Worm (Caenorhabditis elegans) whole organism, young adult: ENCODE measurements around the gene Y39A1A.31.

ENCODE experiments used
- B0261.1 ChIP-seq: sonication (generic microtip); optimal IDR thresholded peaks from 2 replicates; lab custom pipeline; 2016; ENCODE audit warnings: mild to moderate bottlenecking, missing genetic modification characterization, moderate library complexity, missing compliant biosample characterization
- B0336.3 ChIP-seq: fragments of 200-800 bp; sonication (Bioruptor generic); IDR thresholded peaks from 2 replicates; pipeline ENCODE4 v1.3.6; 2022; ENCODE audit warnings: missing genetic modification characterization, missing compliant biosample characterization
- C17E4.6 ChIP-seq: fragments of 200-800 bp; sonication (Bioruptor generic); IDR thresholded peaks from 2 replicates; pipeline ENCODE4 v1.3.6; 2022; ENCODE audit warnings: missing genetic modification reagents, missing genetic modification characterization, missing compliant biosample characterization
- F10E7.11 ChIP-seq: sonication (generic microtip); optimal IDR thresholded peaks from 2 replicates; lab custom pipeline; 2017; ENCODE audit warnings: mild to moderate bottlenecking, missing genetic modification characterization, moderate library complexity, missing compliant biosample characterization
- F23B12.7 ChIP-seq: sonication (generic microtip); optimal IDR thresholded peaks from 2 replicates; lab custom pipeline; 2017; ENCODE audit warnings: missing genetic modification characterization, mild to moderate bottlenecking, missing compliant biosample characterization, antibody characterized with exemption, moderate library complexity; ENCODE audit not compliant: insufficient read depth
- F33H1.4 ChIP-seq: fragments of 200-800 bp; sonication (Bioruptor generic); IDR thresholded peaks from 2 replicates; pipeline ENCODE4 v1.3.6; 2022; ENCODE audit warnings: missing genetic modification reagents, missing genetic modification characterization, missing compliant biosample characterization
- F37B4.10 ChIP-seq: fragments of 200-800 bp; sonication (Bioruptor generic); IDR thresholded peaks from 2 replicates; pipeline ENCODE4 v1.3.6; 2022; ENCODE audit warnings: missing genetic modification characterization, missing compliant biosample characterization
- K11D2.4 ChIP-seq: fragments of 200-800 bp; sonication (Bioruptor generic); IDR thresholded peaks from 2 replicates; pipeline ENCODE4 v1.3.6; 2022; ENCODE audit warnings: missing genetic modification reagents, missing genetic modification characterization, missing compliant biosample characterization
- T26A5.8 ChIP-seq: sonication (generic microtip); optimal IDR thresholded peaks from 2 replicates; lab custom pipeline; 2016; ENCODE audit warnings: missing genetic modification characterization, missing compliant biosample characterization
- Y53G8AR.9 ChIP-seq: fragments of 200-800 bp; sonication (Bioruptor generic); conservative IDR thresholded peaks from 2 replicates; pipeline ENCODE4 v1.3.6; 2022; ENCODE audit warnings: missing genetic modification reagents, missing genetic modification characterization, missing compliant biosample characterization
- Y95B8A.8 ChIP-seq: fragments of 200-800 bp; sonication (Bioruptor generic); IDR thresholded peaks from 2 replicates; pipeline ENCODE4 v1.3.6; 2022; ENCODE audit warnings: missing genetic modification reagents, missing genetic modification characterization, missing compliant biosample characterization
- ZK185.1 ChIP-seq: sonication (generic microtip); optimal IDR thresholded peaks from 2 replicates; lab custom pipeline; 2016; ENCODE audit warnings: mild to moderate bottlenecking, missing genetic modification characterization, missing compliant biosample characterization; ENCODE audit not compliant: poor library complexity, severe bottlenecking
- akir-1 ChIP-seq: fragments of 200-800 bp; sonication (Bioruptor generic); optimal IDR thresholded peaks from 2 replicates; lab custom pipeline; 2018; ENCODE audit warnings: mild to moderate bottlenecking, missing genetic modification characterization, moderate library complexity, missing compliant biosample characterization
- atf-7 ChIP-seq: sonication (generic microtip); optimal IDR thresholded peaks from 2 replicates; lab custom pipeline; 2017; ENCODE audit warnings: mild to moderate bottlenecking, missing genetic modification characterization, missing compliant biosample characterization
- attf-5 ChIP-seq: fragments of 200-800 bp; sonication (Bioruptor generic); optimal IDR thresholded peaks from 2 replicates; lab custom pipeline; 2018; ENCODE audit warnings: mild to moderate bottlenecking, missing genetic modification characterization, missing compliant biosample characterization
- bed-1 ChIP-seq: fragments of 200-800 bp; sonication (Bioruptor generic); IDR thresholded peaks from 2 replicates; pipeline ENCODE4 v1.3.6; 2022; ENCODE audit warnings: missing genetic modification reagents, missing genetic modification characterization, missing compliant biosample characterization
- ccch-3 ChIP-seq: fragments of 200-800 bp; sonication (Bioruptor generic); optimal IDR thresholded peaks from 2 replicates; lab custom pipeline; 2018; ENCODE audit warnings: mild to moderate bottlenecking, missing genetic modification characterization, missing compliant biosample characterization
- cebp-1 ChIP-seq, 2 experiments: fragments of 200-800 bp in 1 of 2; sonication (Bioruptor generic) in 1 of 2; sonication (generic microtip) in 1 of 2; IDR thresholded peaks in 1 of 2; optimal IDR thresholded peaks in 1 of 2; 2 replicates each; pipeline versions ENCODE4 v1.3.6 to Lab custom; 2017 to 2022; ENCODE audit warnings: missing compliant biosample characterization in 2 of 2, missing genetic modification characterization in 2 of 2, mild to moderate bottlenecking in 1 of 2, missing genetic modification reagents in 1 of 2, moderate library complexity in 1 of 2
- dox-1 ChIP-seq: fragments of 200-800 bp; sonication (Bioruptor generic); IDR thresholded peaks from 2 replicates; pipeline ENCODE4 v1.3.6; 2022; ENCODE audit warnings: missing genetic modification reagents, missing genetic modification characterization, missing compliant biosample characterization
- egl-18 ChIP-seq: fragments of 200-800 bp; sonication (Bioruptor generic); IDR thresholded peaks from 2 replicates; pipeline ENCODE4 v1.3.6; 2022; ENCODE audit warnings: missing genetic modification reagents, missing genetic modification characterization, missing compliant biosample characterization
- ekl-4 ChIP-seq: fragments of 200-800 bp; sonication (Bioruptor generic); IDR thresholded peaks from 2 replicates; pipeline ENCODE4 v1.3.6; 2022; ENCODE audit warnings: missing genetic modification reagents, missing genetic modification characterization, missing compliant biosample characterization
- ets-4 ChIP-seq: fragments of 200-800 bp; sonication (Bioruptor generic); optimal IDR thresholded peaks from 2 replicates; lab custom pipeline; 2018; ENCODE audit warnings: mild to moderate bottlenecking, missing genetic modification characterization, missing compliant biosample characterization
- gei-17 ChIP-seq: fragments of 200-800 bp; sonication (Bioruptor generic); optimal IDR thresholded peaks from 2 replicates; lab custom pipeline; 2018; ENCODE audit warnings: mild to moderate bottlenecking, missing genetic modification characterization, missing compliant biosample characterization
- him-1 ChIP-seq: sonication (generic microtip); optimal IDR thresholded peaks from 2 replicates; lab custom pipeline; 2016; ENCODE audit warnings: missing genotype, missing genetic modification reagents, missing genetic modification characterization, missing compliant biosample characterization
- hmg-1.2 ChIP-seq: fragments of 200-800 bp; sonication (Bioruptor generic); IDR thresholded peaks from 2 replicates; pipeline ENCODE4 v1.3.6; 2022; ENCODE audit warnings: missing genetic modification reagents, missing genetic modification characterization, missing compliant biosample characterization
- hmg-20 ChIP-seq: fragments of 200-800 bp; sonication (Bioruptor generic); IDR thresholded peaks from 2 replicates; pipeline ENCODE4 v1.3.6; 2022; ENCODE audit warnings: missing genetic modification reagents, missing genetic modification characterization, missing compliant biosample characterization
- lin-54 ChIP-seq: fragments of 200-800 bp; sonication (Bioruptor generic); optimal IDR thresholded peaks from 2 replicates; lab custom pipeline; 2018; ENCODE audit warnings: mild to moderate bottlenecking, missing genetic modification characterization, missing compliant biosample characterization
- madf-6 ChIP-seq: fragments of 200-800 bp; sonication (Bioruptor generic); IDR thresholded peaks from 2 replicates; pipeline ENCODE4 v1.3.6; 2022; ENCODE audit warnings: missing genetic modification reagents, missing genetic modification characterization, missing compliant biosample characterization
- madf-8 ChIP-seq: fragments of 200-800 bp; sonication (Bioruptor generic); conservative IDR thresholded peaks from 2 replicates; pipeline ENCODE4 v1.3.6; 2022; ENCODE audit warnings: missing genetic modification reagents, missing genetic modification characterization, missing compliant biosample characterization
- mel-28 ChIP-seq: sonication (generic microtip); optimal IDR thresholded peaks from 2 replicates; lab custom pipeline; 2016; ENCODE audit warnings: borderline replicate concordance, mild to moderate bottlenecking, missing genetic modification characterization, missing compliant biosample characterization
- mxl-1 ChIP-seq: sonication (generic microtip); optimal IDR thresholded peaks from 2 replicates; lab custom pipeline; 2016; ENCODE audit warnings: missing genetic modification characterization, missing compliant biosample characterization
- nhr-179 ChIP-seq: sonication (generic microtip); optimal IDR thresholded peaks from 2 replicates; lab custom pipeline; 2016; ENCODE audit warnings: mild to moderate bottlenecking, missing genetic modification characterization, missing compliant biosample characterization
- nhr-80 ChIP-seq: sonication (generic microtip); optimal IDR thresholded peaks from 2 replicates; lab custom pipeline; 2016; ENCODE audit warnings: missing genetic modification characterization, missing compliant biosample characterization
- nhr-90 ChIP-seq: sonication (generic microtip); optimal IDR thresholded peaks from 2 replicates; lab custom pipeline; 2016; ENCODE audit warnings: missing genotype, mild to moderate bottlenecking, missing genetic modification characterization, missing compliant biosample characterization
- rcor-1 ChIP-seq: fragments of 200-800 bp; sonication (Bioruptor generic); IDR thresholded peaks from 2 replicates; pipeline ENCODE4 v1.3.6; 2022; ENCODE audit warnings: missing genetic modification reagents, missing genetic modification characterization, missing compliant biosample characterization
- snpc-1.1 ChIP-seq: sonication (generic microtip); optimal IDR thresholded peaks from 2 replicates; lab custom pipeline; 2017; ENCODE audit warnings: missing genetic modification characterization, mild to moderate bottlenecking, missing compliant biosample characterization, antibody characterized with exemption, moderate library complexity, missing genotype, missing genetic modification reagents; ENCODE audit not compliant: insufficient read depth
- snpc-3.4 ChIP-seq: sonication (generic microtip); optimal IDR thresholded peaks from 2 replicates; lab custom pipeline; 2017; ENCODE audit warnings: missing genetic modification characterization, mild to moderate bottlenecking, missing compliant biosample characterization, antibody characterized with exemption, moderate library complexity, missing genotype, missing genetic modification reagents
- snpc-4 ChIP-seq, 5 experiments: fragments of 150-350 bp in 1 of 5; sonication (generic microtip) in 4 of 5; optimal IDR thresholded peaks; 2 replicates each; lab custom pipeline; 2014 to 2018; ENCODE audit warnings: missing genetic modification characterization in 5 of 5, missing biosample characterization in 3 of 5, antibody characterized with exemption in 2 of 5, mild to moderate bottlenecking in 2 of 5, missing compliant biosample characterization in 2 of 5, missing genotype in 2 of 5, moderate library complexity in 2 of 5, missing genetic modification reagents in 1 of 5
- tbp1 ChIP-seq: fragments of 200-800 bp; sonication (Bioruptor generic); optimal IDR thresholded peaks from 2 replicates; lab custom pipeline; 2018; ENCODE audit warnings: mild to moderate bottlenecking, missing genetic modification characterization, missing compliant biosample characterization
- unc-130 ChIP-seq: sonication (generic microtip); optimal IDR thresholded peaks from 2 replicates; lab custom pipeline; 2016; ENCODE audit warnings: missing genetic modification reagents, missing genetic modification characterization, missing compliant biosample characterization
- unc-62 ChIP-seq: fragments of 150-350 bp; optimal IDR thresholded peaks from 2 replicates; lab custom pipeline; 2014; ENCODE audit warnings: missing biosample characterization, missing genetic modification reagents, missing genetic modification characterization
- ztf-22 ChIP-seq: fragments of 200-800 bp; sonication (Bioruptor generic); optimal IDR thresholded peaks from 2 replicates; lab custom pipeline; 2018; ENCODE audit warnings: mild to moderate bottlenecking, missing genetic modification characterization, moderate library complexity, missing compliant biosample characterization
- ztf-25 ChIP-seq: fragments of 200-800 bp; sonication (Bioruptor generic); IDR thresholded peaks from 2 replicates; pipeline ENCODE4 v1.3.6; 2022; ENCODE audit warnings: missing genetic modification reagents, missing genetic modification characterization, missing compliant biosample characterization
- ztf-28 ChIP-seq: fragments of 200-800 bp; sonication (Bioruptor generic); IDR thresholded peaks from 2 replicates; pipeline ENCODE4 v1.3.6; 2022; ENCODE audit warnings: missing genetic modification reagents, missing genetic modification characterization, missing compliant biosample characterization
- ztf-3 ChIP-seq: fragments of 200-800 bp; sonication (Bioruptor generic); optimal IDR thresholded peaks from 2 replicates; lab custom pipeline; 2018; ENCODE audit warnings: mild to moderate bottlenecking, missing genetic modification characterization, missing compliant biosample characterization

The Y39A1A.31 gene

DNA sequence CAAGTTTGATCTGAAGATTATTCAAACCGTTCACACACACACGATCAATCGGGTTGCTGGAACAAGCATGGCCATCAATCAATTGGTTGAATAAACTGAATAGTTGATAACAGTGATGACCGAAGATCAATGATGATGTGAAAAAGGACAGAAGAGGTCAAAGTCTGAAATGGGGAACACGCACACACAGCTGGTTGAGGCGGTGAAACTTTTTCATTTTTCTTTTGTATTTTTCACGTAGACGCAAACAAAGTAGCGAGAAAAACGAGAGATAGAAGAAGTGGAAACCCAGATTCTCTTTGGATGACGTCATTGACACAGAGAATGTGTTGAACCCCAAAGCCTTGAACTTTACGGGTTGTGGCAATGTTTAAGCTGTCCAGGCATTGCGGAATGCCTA is 28.5 kb upstream of the Y39A1A.31 start (continued):
- TF ChIP-seq nhr-80 (tag; lab: Kevin White, UChicago) = peak; percentile 89
- no peak for TF ChIP-seq mxl-1 (tag; lab: Kevin White, UChicago)
- TF ChIP-seq snpc-1.1 (tag; lab: Kevin White, UChicago) = no peak
- no peak for TF ChIP-seq Y95B8A.8 (GFP tag; lab: Robert Waterston, UW)
- TF ChIP-seq K11D2.4 = peak; percentile 71
- no peak for TF ChIP-seq gei-17 (GFP tag; lab: Kevin White, UChicago)
- no peak for TF ChIP-seq nhr-90 (tag; lab: Kevin White, UChicago)
- TF ChIP-seq dox-1 (GFP tag; lab: Robert Waterston, UW) = peak; percentile 57; the same call in 1 of the 2 replicates
- peak; percentile 24 for TF ChIP-seq lin-54 (GFP tag; lab: Kevin White, UChicago)
- TF ChIP-seq snpc-3.4 (tag; lab: Kevin White, UChicago) = no peak
- no peak for TF ChIP-seq unc-62
- no peak for TF ChIP-seq him-1 (tag; lab: Kevin White, UChicago)
- no peak for TF ChIP-seq nhr-179 (tag; lab: Kevin White, UChicago)
- TF ChIP-seq ets-4 (GFP tag; lab: Kevin White, UChicago) = no peak
- 0 out of 2 replicates have a peak, but pooled peaks have one; percentile 52 for TF ChIP-seq F37B4.10 (GFP tag; lab: Robert Waterston, UW)
- TF ChIP-seq Y53G8AR.9 = no peak
- TF ChIP-seq ZK185.1 (tag; lab: Kevin White, UChicago) = peak; percentile 69
- no peak; the same call in 1 of the 2 replicates for TF ChIP-seq rcor-1
- TF ChIP-seq C17E4.6 = no peak
- TF ChIP-seq ztf-3 (GFP tag; lab: Kevin White, UChicago) = no peak
- no peak for TF ChIP-seq ekl-4 (GFP tag; lab: Robert Waterston, UW)
- no peak for TF ChIP-seq madf-8
- TF ChIP-seq egl-18 (GFP tag; lab: Robert Waterston, UW) = no peak
- peak; percentile 96 for TF ChIP-seq atf-7 (tag; lab: Kevin White, UChicago)
- no peak for TF ChIP-seq mel-28 (tag; lab: Kevin White, UChicago)
- TF ChIP-seq snpc-4 (GFP tag; optimal IDR thresholded peaks at IDR 0.05; lab: Kevin White, UChicago) = no peak
- peak in 2 of 4 experiments; percentile 4 to 19 for TF ChIP-seq snpc-4 (tag; optimal IDR thresholded peaks at IDR 0.05; lab: Kevin White, UChicago)
- TF ChIP-seq F33H1.4 (GFP tag; lab: Robert Waterston, UW) = no peak
- TF ChIP-seq F23B12.7 (tag; lab: Kevin White, UChicago) = peak; percentile 2
- TF ChIP-seq hmg-20 = no peak
- no peak for TF ChIP-seq B0336.3 (GFP tag; lab: Robert Waterston, UW)
- no peak for TF ChIP-seq ztf-28
- TF ChIP-seq, all 124 proteins: peak for 31

DNA sequence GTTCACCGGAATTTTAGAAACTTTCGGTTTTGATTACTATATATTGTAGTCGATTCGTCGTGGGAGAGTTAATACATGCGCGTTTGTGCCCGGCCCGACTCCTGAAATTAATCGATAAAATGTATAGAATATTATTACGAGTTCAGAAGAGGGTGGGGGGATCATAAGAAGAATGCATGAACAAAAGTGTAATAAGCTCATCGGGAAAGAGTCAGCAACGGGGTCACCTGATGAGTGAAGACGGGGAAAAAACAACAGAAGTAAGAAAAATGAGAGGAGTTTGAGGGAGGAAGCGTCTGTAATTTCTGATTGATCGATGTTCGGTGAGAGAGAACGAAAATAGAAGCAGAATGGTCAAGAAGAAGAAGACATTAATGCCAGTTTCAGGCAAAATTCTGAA is 27.1 kb upstream of the Y39A1A.31 start, which contains the start of gene W09D10.4:
Gene W09D10.4, minus strand, starts transcription at position 101 of the 400 bp plus-strand sequence.
- TF ChIP-seq F10E7.11 (no peak), cebp-1 (GFP tag; IDR thresholded peaks at IDR 0.05; lab: Robert Waterston, UW) (no peak), cebp-1 (tag; optimal IDR thresholded peaks at IDR 0.05; lab: Kevin White, UChicago) (peak; percentile 4), madf-6 (no peak)

DNA sequence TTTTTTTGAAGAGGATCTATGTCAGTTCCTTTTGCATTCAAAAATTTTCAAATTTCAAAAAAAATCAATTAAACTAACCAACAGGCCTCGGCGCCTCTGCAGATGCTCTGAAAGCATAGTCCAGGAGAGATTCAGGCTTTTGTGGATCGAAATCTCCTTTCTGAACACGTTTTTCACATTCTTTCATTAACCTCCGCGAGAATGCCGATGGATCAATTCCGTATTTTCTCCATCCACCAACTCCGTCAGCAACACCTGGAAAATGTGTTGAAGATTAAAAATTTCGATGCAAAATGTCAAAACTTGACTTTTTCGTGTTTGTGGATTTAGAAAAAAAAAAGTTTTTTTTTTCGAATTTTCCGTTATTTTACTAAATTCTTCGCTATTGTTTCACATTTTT is 25.6 kb upstream of the Y39A1A.31 start:
- no peak for TF ChIP-seq hmg-1.2 (GFP tag; lab: Robert Waterston, UW)
- no peak for TF ChIP-seq akir-1 (GFP tag; lab: Kevin White, UChicago)
- TF ChIP-seq attf-5 (GFP tag; lab: Kevin White, UChicago) = no peak
- TF ChIP-seq T26A5.8 (tag; lab: Kevin White, UChicago) = no peak
- no peak for TF ChIP-seq tbp1 (GFP tag; lab: Kevin White, UChicago)
- no peak for TF ChIP-seq Y53G8AR.9
- no peak for TF ChIP-seq Y95B8A.8 (GFP tag; lab: Robert Waterston, UW)
- no peak for TF ChIP-seq madf-8
- TF ChIP-seq ztf-25 (GFP tag; lab: Robert Waterston, UW) = no peak
- TF ChIP-seq atf-7 (tag; lab: Kevin White, UChicago) = no peak
- TF ChIP-seq ccch-3 (GFP tag; lab: Kevin White, UChicago) = no peak
- no peak for TF ChIP-seq egl-18 (GFP tag; lab: Robert Waterston, UW)
- TF ChIP-seq bed-1 (GFP tag; lab: Robert Waterston, UW) = no peak
- no peak for TF ChIP-seq unc-130 (GFP tag; lab: Kevin White, UChicago)
- no peak for TF ChIP-seq B0261.1
- TF ChIP-seq ztf-22 (GFP tag; lab: Kevin White, UChicago) = no peak
